Worm (Caenorhabditis elegans): Measurements from ENCODE around the gene ZC373.3.

Gene ZC373.3

ce11 chrX:10058332-10058731 is 2.0 kb upstream of the ZC373.3 start, which contains the start of gene ZC373.2:
ZC373.2 (minus strand) TSS chrX:10058432.
- TF ChIP-seq hpl-2 (GFP tag; optimal IDR thresholded peaks at IDR 0.05): no peak
- TF ChIP-seq nhr-19 (GFP tag; conservative IDR thresholded peaks at IDR 0.05): no peak
- no peak for TF ChIP-seq vab-15 (tag; optimal IDR thresholded peaks at IDR 0.05)
- TF ChIP-seq nhr-77 (tag; optimal IDR thresholded peaks at IDR 0.05): no peak
- no peak for TF ChIP-seq nhr-47 (tag; optimal IDR thresholded peaks at IDR 0.05)
- no peak for TF ChIP-seq F16B12.6 (tag; optimal IDR thresholded peaks at IDR 0.05)
- TF ChIP-seq hlh-17 (GFP tag; optimal IDR thresholded peaks at IDR 0.05; ENCODE audit: borderline replicate concordance): no peak
- no peak for TF ChIP-seq skn-1 (tag; optimal IDR thresholded peaks at IDR 0.05)
- no peak for TF ChIP-seq fkh-4 (tag; optimal IDR thresholded peaks at IDR 0.05; ENCODE audit: borderline replicate concordance)
- no peak for TF ChIP-seq lsy-2 (tag; optimal IDR thresholded peaks at IDR 0.05)
- no peak for TF ChIP-seq nhr-11 (tag; optimal IDR thresholded peaks at IDR 0.05)
- TF ChIP-seq mep-1 (tag; optimal IDR thresholded peaks at IDR 0.05): no peak

ce11 chrX:10068468-10068867 is 8.1 kb downstream of the ZC373.3 start:
- TF ChIP-seq blmp-1 (tag; optimal IDR thresholded peaks at IDR 0.05) (peak; percentile 36), zag-1 (tag; optimal IDR thresholded peaks at IDR 0.05) (no peak), rnt-1 (tag; optimal IDR thresholded peaks at IDR 0.05) (peak; percentile 78), C34B4.2 (tag; optimal IDR thresholded peaks at IDR 0.05) (no peak), aly-2 (tag; optimal IDR thresholded peaks at IDR 0.05) (no peak), efl-1 (optimal IDR thresholded peaks at IDR 0.05) (no peak), efl-1 (GFP tag; optimal IDR thresholded peaks at IDR 0.05 in 1 of 2) (peak in 1 of 2 experiments; percentile 23), ceh-63 (GFP tag; optimal IDR thresholded peaks at IDR 0.05) (no peak), nhr-77 (tag; optimal IDR thresholded peaks at IDR 0.05) (no peak), snu-23 (GFP tag; optimal IDR thresholded peaks at IDR 0.05) (no peak), skn-1 (tag; optimal IDR thresholded peaks at IDR 0.05) (no peak), fos-1 (tag; optimal IDR thresholded peaks at IDR 0.05) (no peak), C04F5.9 (tag; optimal IDR thresholded peaks at IDR 0.05) (no peak), aha-1 (tag; optimal IDR thresholded peaks at IDR 0.05) (no peak), nhr-71 (tag; optimal IDR thresholded peaks at IDR 0.05) (peak; percentile 38), fkh-8 (tag; optimal IDR thresholded peaks at IDR 0.05) (no peak), unc-62 (GFP tag; optimal IDR thresholded peaks at IDR 0.05) (no peak), nhr-47 (tag; optimal IDR thresholded peaks at IDR 0.05) (no peak), unc-130 (tag; optimal IDR thresholded peaks at IDR 0.05) (peak; percentile 40), lin-14 (GFP tag; optimal IDR thresholded peaks at IDR 0.05) (peak; percentile 81), ceh-88 (GFP tag; IDR thresholded peaks at IDR 0.05) (no peak), elt-2 (tag; optimal IDR thresholded peaks at IDR 0.05) (no peak), ztf-11 (tag; optimal IDR thresholded peaks at IDR 0.05) (no peak), unc-98 (GFP tag; IDR thresholded peaks at IDR 0.05) (no peak), nhr-20 (tag; optimal IDR thresholded peaks at IDR 0.05) (no peak), jun-1 (tag; optimal IDR thresholded peaks at IDR 0.05) (no peak)

DNA sequence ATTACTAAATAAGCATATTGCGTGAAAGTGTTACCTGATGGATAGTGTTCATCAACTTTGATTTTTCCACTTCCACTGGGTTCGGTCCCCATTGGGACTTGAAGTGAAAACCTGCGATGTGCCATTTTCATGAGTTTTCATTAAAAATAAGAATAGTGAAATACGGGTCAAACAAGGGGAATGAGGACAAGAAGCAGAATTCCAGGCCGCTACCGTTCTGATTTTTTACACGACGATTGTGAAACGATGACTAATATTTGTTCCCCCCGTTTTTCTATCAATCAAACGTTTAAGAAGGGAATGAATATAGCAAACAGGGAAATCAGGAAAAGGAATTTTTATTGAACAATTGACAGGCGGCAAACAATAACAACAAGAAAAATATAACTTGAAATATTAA is 9.4 kb downstream of the ZC373.3 start, which contains the start of gene mlck-1:
Gene mlck-1 (minus strand): TSS at position 101 of the 400 bp plus-strand sequence.
- TF ChIP-seq lsy-2 (tag; optimal IDR thresholded peaks at IDR 0.05): no peak
- no peak for TF ChIP-seq fkh-4 (tag; optimal IDR thresholded peaks at IDR 0.05; ENCODE audit: borderline replicate concordance)
- no peak for TF ChIP-seq ama-1 (optimal IDR thresholded peaks at IDR 0.05)
- TF ChIP-seq elt-2 (tag; optimal IDR thresholded peaks at IDR 0.05): no peak
- TF ChIP-seq nhr-85 (tag): no peak
- no peak for TF ChIP-seq fkh-10 (GFP tag; optimal IDR thresholded peaks at IDR 0.05)
- TF ChIP-seq nhr-84 (tag; optimal IDR thresholded peaks at IDR 0.05): no peak
- TF ChIP-seq egl-13 (tag; optimal IDR thresholded peaks at IDR 0.05): no peak
- no peak for TF ChIP-seq pqm-1 (tag; optimal IDR thresholded peaks at IDR 0.05)
- TF ChIP-seq Y116A8C.19 (tag; optimal IDR thresholded peaks at IDR 0.05; ENCODE audit: borderline replicate concordance): no peak
- no peak for TF ChIP-seq hlh-4 (tag; optimal IDR thresholded peaks at IDR 0.05)
- no peak for TF ChIP-seq swsn-7 (tag; optimal IDR thresholded peaks at IDR 0.05)
- TF ChIP-seq mdl-1 (tag; optimal IDR thresholded peaks at IDR 0.05): no peak
- no peak for TF ChIP-seq rnt-1 (tag; optimal IDR thresholded peaks at IDR 0.05)
- TF ChIP-seq hpl-2 (GFP tag; optimal IDR thresholded peaks at IDR 0.05): no peak
- no peak for TF ChIP-seq unc-130 (tag; optimal IDR thresholded peaks at IDR 0.05)
- TF ChIP-seq ceh-90 (tag; optimal IDR thresholded peaks at IDR 0.05): no peak
- TF ChIP-seq isw-1 (GFP tag; IDR thresholded peaks at IDR 0.05): no peak
- TF ChIP-seq lin-14 (GFP tag; optimal IDR thresholded peaks at IDR 0.05): no peak
